Fruit fly (Drosophila melanogaster) whole organism: ENCODE data around the gene mud.

ENCODE experiments used
- CG8478 ChIP-seq: fragments of >200 bp; optimal IDR thresholded peaks from 2 replicates; lab custom pipeline; 2018; ENCODE audit warnings: inconsistent platforms
- Dll ChIP-seq: fragments of >200 bp; optimal IDR thresholded peaks from 2 replicates; lab custom pipeline; 2017
- EcR ChIP-seq, 2 experiments: fragments of >200 bp; optimal IDR thresholded peaks; 2 replicates each; lab custom pipeline; 2017; ENCODE audit warnings: missing biosample characterization in 2 of 2, missing genetic modification characterization in 2 of 2, missing genetic modification reagents in 2 of 2
- usp ChIP-seq: fragments of >200 bp; optimal IDR thresholded peaks from 2 replicates; lab custom pipeline; 2017; ENCODE audit warnings: missing biosample characterization, missing genetic modification characterization, mixed read lengths

DNA sequence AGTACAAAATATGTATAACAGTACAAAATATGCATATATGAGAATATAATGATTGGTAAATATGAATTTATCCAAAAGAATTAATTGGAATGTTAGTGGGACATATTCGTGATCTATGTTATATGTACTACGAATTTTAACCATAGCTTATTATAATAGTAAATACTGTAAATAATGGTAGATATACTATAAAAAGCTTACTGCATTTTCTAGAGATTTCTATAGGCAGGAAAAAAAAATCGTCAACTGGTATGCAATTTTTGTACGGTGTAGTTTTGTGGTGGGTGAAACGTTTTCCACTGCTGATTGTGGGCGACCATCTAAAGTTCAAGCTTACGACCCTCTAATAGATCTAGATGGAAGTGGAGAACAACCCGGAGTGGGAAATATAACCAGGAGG is 30.7 kb upstream of the mud start:
- no peak for TF ChIP-seq Dll
- TF ChIP-seq EcR (GFP tag; optimal IDR thresholded peaks at IDR 0.05; lab: Kevin White, UChicago), result no peak
- no peak for TF ChIP-seq CG8478 (lab: Kevin White, UChicago)
- TF ChIP-seq usp, result no peak
